Fruit fly (Drosophila melanogaster) whole organism, adult: Measurements from ENCODE around the gene crim.

Source experiments
- CG14711 ChIP-seq: fragments of 200-800 bp; sonication (Bioruptor generic); optimal IDR thresholded peaks from 2 replicates; lab custom pipeline; 2018; ENCODE audit warnings: missing biosample characterization, mild to moderate bottlenecking, missing genetic modification characterization, moderate library complexity
- Crg-1 ChIP-seq: fragments of 200-800 bp; sonication (Bioruptor generic); optimal IDR thresholded peaks from 2 replicates; lab custom pipeline; 2016; ENCODE audit warnings: missing biosample characterization, missing genetic modification characterization
- bab1 ChIP-seq: fragments of 200-800 bp; sonication (Bioruptor generic); optimal IDR thresholded peaks from 3 replicates; lab custom pipeline; 2019; ENCODE audit warnings: missing biosample characterization, mild to moderate bottlenecking, missing genetic modification characterization, moderate library complexity
- cic ChIP-seq: fragments of 200-800 bp; sonication (Bioruptor generic); optimal IDR thresholded peaks from 2 replicates; lab custom pipeline; 2017; ENCODE audit warnings: missing biosample characterization, mild to moderate bottlenecking, missing genetic modification characterization, moderate library complexity
- kay ChIP-seq: fragments of 200-800 bp; sonication (Bioruptor generic); peaks from one replicate; lab custom pipeline; 2016; ENCODE audit warnings: missing biosample characterization, missing genetic modification characterization, borderline replicate concordance

dm6 chr3L:11707978-11708632 lies 3.1 kb downstream of the crim start, which contains the start of gene CG11658:
- TF ChIP-seq bab1 (GFP tag; lab: Kevin White, UChicago) (peak; percentile 77), cic (GFP tag; lab: Kevin White, UChicago) (peak; percentile 73), CG14711 (tag; lab: Kevin White, UChicago) (no peak), kay (GFP tag; lab: Kevin White, UChicago) (no peak), Crg-1 (no peak)
